Fruit fly (Drosophila melanogaster) S2 (cell line): ENCODE data around the gene CG42792.

Experiments
- CG8478 ChIP-seq: fragments of >200 bp; optimal IDR thresholded peaks from 2 replicates; lab custom pipeline; 2018
- CTCF ChIP-seq, 2 experiments: fragments of >200 bp; optimal IDR thresholded peaks; 2 replicates each; lab custom pipeline; 2018

DNA sequence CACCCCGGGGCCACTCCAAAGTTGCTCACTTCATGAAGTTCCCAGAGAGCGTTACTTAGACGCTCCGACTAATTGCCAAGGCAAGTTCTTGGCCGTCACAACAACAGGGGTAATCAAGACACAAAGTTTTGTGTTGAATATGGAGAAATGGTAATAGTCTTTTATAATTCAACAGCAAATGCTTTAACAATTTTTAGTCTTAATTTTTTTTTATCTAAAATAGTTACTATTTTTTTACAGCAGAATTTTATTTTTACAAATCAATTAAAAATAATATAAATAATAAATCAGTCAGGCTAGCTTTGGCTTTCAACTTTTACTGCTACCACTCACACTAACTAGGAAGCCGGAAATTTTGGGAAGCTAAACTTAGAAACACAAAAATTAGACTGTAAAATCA lies 13.0 kb downstream of the CG42792 start, which contains the start of gene CG13243:
- TF ChIP-seq CG8478, result no peak
- no peak for TF ChIP-seq CTCF (optimal IDR thresholded peaks at IDR 0.05; lab: Kevin White, UChicago)
